Worm (Caenorhabditis elegans): ENCODE data around the gene str-90.
A peak's percentile ranks its signal among the peaks of the same experiment; 100 is the strongest.

The str-90 gene

DNA sequence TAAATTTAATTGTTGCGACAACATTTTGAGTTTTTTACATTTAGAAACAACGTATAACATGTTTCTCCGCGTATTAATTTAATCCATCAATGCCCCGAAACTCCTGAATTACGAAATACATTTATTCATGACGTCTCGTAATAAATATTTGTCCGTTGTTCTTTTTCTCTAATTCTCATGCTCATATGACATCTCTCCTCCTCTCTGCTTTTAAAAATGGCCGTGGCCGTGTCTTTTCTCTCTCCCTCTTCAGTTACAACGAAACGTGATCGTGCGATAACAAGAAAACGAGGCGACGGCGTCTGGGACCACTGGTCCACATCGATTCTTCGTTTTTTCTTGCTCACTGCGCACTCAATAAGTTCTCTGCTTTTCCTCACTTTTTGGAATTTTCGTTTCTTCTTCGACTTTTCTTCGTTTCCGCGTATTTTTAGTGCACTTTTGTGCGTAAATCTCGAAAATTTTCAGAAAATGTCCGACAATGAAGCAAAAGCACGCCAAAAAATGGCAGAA, 27.1 kb downstream of the str-90 start, which contains the start of gene snap-1 (continued):
- peak; percentile 93 for TF ChIP-seq hlh-30 (tag; optimal IDR thresholded peaks at IDR 0.05; ENCODE audit: insufficient read depth)
- TF ChIP-seq dve-1 (tag; optimal IDR thresholded peaks at IDR 0.05; ENCODE audit: insufficient read depth): peak; percentile 26
- TF ChIP-seq spr-1 (tag; optimal IDR thresholded peaks at IDR 0.05): no peak
- peak in 1 of 2 experiments; percentile 32 for TF ChIP-seq unc-62 (GFP tag; optimal IDR thresholded peaks at IDR 0.05 in 1 of 2)
- no peak for TF ChIP-seq unc-62 (tag; optimal IDR thresholded peaks at IDR 0.05)
- TF ChIP-seq gei-8 (GFP tag; optimal IDR thresholded peaks at IDR 0.05): no peak
- TF ChIP-seq R02D3.7 (tag; optimal IDR thresholded peaks at IDR 0.05): no peak
- no peak for TF ChIP-seq tra-1 (GFP tag; IDR thresholded peaks at IDR 0.05)
- no peak for TF ChIP-seq php-3 (GFP tag; IDR thresholded peaks at IDR 0.05)
- no peak for TF ChIP-seq lir-3 (tag; optimal IDR thresholded peaks at IDR 0.05)
- no peak for TF ChIP-seq nhr-76 (tag; optimal IDR thresholded peaks at IDR 0.05)
- TF ChIP-seq unc-130 (GFP tag; optimal IDR thresholded peaks at IDR 0.05): no peak
- TF ChIP-seq nhr-111 (GFP tag; optimal IDR thresholded peaks at IDR 0.05): no peak
- TF ChIP-seq ZK546.5 (tag; optimal IDR thresholded peaks at IDR 0.05): no peak
- no peak for TF ChIP-seq egl-43 (GFP tag; IDR thresholded peaks at IDR 0.05)
- no peak for TF ChIP-seq ceh-20 (GFP tag; IDR thresholded peaks at IDR 0.05)
- TF ChIP-seq egl-27 (tag; optimal IDR thresholded peaks at IDR 0.05): no peak
- TF ChIP-seq rbr-2 (tag; optimal IDR thresholded peaks at IDR 0.05): peak; percentile 55
- TF ChIP-seq lsy-2 (tag; optimal IDR thresholded peaks at IDR 0.05): peak in 1 of 2 experiments; percentile 75
- TF ChIP-seq ZK337.2 (GFP tag; IDR thresholded peaks at IDR 0.05): no peak
- no peak for TF ChIP-seq zfp-2 (tag; optimal IDR thresholded peaks at IDR 0.05)
- no peak for TF ChIP-seq F44E2.7 (GFP tag; IDR thresholded peaks at IDR 0.05)
- TF ChIP-seq madf-9 (GFP tag; conservative IDR thresholded peaks at IDR 0.05): no peak
- no peak; the same call in 1 of the 2 replicates for TF ChIP-seq dmd-6 (GFP tag; IDR thresholded peaks at IDR 0.05)
- no peak for TF ChIP-seq nhr-237 (tag; optimal IDR thresholded peaks at IDR 0.05)
- TF ChIP-seq cey-2 (tag; optimal IDR thresholded peaks at IDR 0.05; ENCODE audit: borderline replicate concordance, insufficient read depth): no peak
- no peak for TF ChIP-seq aly-2 (tag; optimal IDR thresholded peaks at IDR 0.05)
- peak; percentile 20 for TF ChIP-seq nhr-11 (tag; optimal IDR thresholded peaks at IDR 0.05)
- TF ChIP-seq F10B5.3 (tag; optimal IDR thresholded peaks at IDR 0.05): no peak
- TF ChIP-seq daf-16 (GFP tag; optimal IDR thresholded peaks at IDR 0.05): no peak
- peak; percentile 57 for TF ChIP-seq daf-16 (tag; optimal IDR thresholded peaks at IDR 0.05)
- TF ChIP-seq lin-39 (tag; optimal IDR thresholded peaks at IDR 0.05): no peak
- TF ChIP-seq fkh-10 (GFP tag; optimal IDR thresholded peaks at IDR 0.05): peak; percentile 49
- TF ChIP-seq Y48G9A.11 (GFP tag; IDR thresholded peaks at IDR 0.05): no peak
- TF ChIP-seq ctbp-1 (GFP tag; IDR thresholded peaks at IDR 0.05): peak; percentile 58; the same call in 1 of the 2 replicates
- peak; percentile 5 for TF ChIP-seq F37D6.2 (tag; optimal IDR thresholded peaks at IDR 0.05)
- no peak for TF ChIP-seq hif-1 (tag; optimal IDR thresholded peaks at IDR 0.05)
- TF ChIP-seq D1046.2 (GFP tag; IDR thresholded peaks at IDR 0.05): no peak
- TF ChIP-seq spr-3 (GFP tag; optimal IDR thresholded peaks at IDR 0.05): no peak
- no peak for TF ChIP-seq ceh-32 (tag; optimal IDR thresholded peaks at IDR 0.05; ENCODE audit: poor library complexity)
- TF ChIP-seq ztf-11 (tag; optimal IDR thresholded peaks at IDR 0.05): no peak
- TF ChIP-seq hmg-1.1 (GFP tag; IDR thresholded peaks at IDR 0.05): peak; percentile 57
- no peak for TF ChIP-seq Y5F2A.4 (GFP tag; optimal IDR thresholded peaks at IDR 0.05)
- no peak for TF ChIP-seq ceh-62 (tag; optimal IDR thresholded peaks at IDR 0.05)
- TF ChIP-seq tag-97 (GFP tag; IDR thresholded peaks at IDR 0.05): no peak
- TF ChIP-seq vab-7 (GFP tag; IDR thresholded peaks at IDR 0.05): no peak
- TF ChIP-seq aha-1 (tag): peak; percentile 88
- no peak for TF ChIP-seq nhr-42 (GFP tag; IDR thresholded peaks at IDR 0.05)
- no peak for TF ChIP-seq nhr-77 (tag; optimal IDR thresholded peaks at IDR 0.05)
- TF ChIP-seq F49E8.2 (tag; optimal IDR thresholded peaks at IDR 0.05; ENCODE audit: borderline replicate concordance): no peak
- no peak for TF ChIP-seq zag-1 (tag; optimal IDR thresholded peaks at IDR 0.05)
- TF ChIP-seq saeg-2 (GFP tag; IDR thresholded peaks at IDR 0.05): no peak

Measured in whole organism, L4 larva.